Fruit fly (Drosophila melanogaster) whole organism, embryonic: ENCODE data around the gene CG15408.

Experiments
- Atf-2 ChIP-seq: fragments of 200-800 bp; sonication (Bioruptor generic); optimal IDR thresholded peaks from 2 replicates; lab custom pipeline; 2016; ENCODE audit warnings: missing biosample characterization, missing genetic modification characterization
- Atf3 ChIP-seq: fragments of 200-800 bp; sonication (Bioruptor generic); optimal IDR thresholded peaks from 3 replicates; lab custom pipeline; 2016; ENCODE audit warnings: missing biosample characterization, missing genetic modification characterization
- CG10979 ChIP-seq: fragments of 200-800 bp; sonication (Bioruptor generic); optimal IDR thresholded peaks from 2 replicates; lab custom pipeline; 2018; ENCODE audit warnings: missing biosample characterization, mild to moderate bottlenecking, missing genetic modification characterization, moderate library complexity
- CG12236 ChIP-seq: fragments of 200-800 bp; sonication (Bioruptor generic); optimal IDR thresholded peaks from 2 replicates; lab custom pipeline; 2016; ENCODE audit warnings: missing biosample characterization, missing genetic modification characterization
- CG13123 ChIP-seq: fragments of 200-800 bp; sonication (Bioruptor generic); optimal IDR thresholded peaks from 2 replicates; lab custom pipeline; 2016; ENCODE audit warnings: missing biosample characterization, missing genetic modification characterization
- CG14441 ChIP-seq: fragments of 200-800 bp; sonication (Bioruptor generic); IDR thresholded peaks from 2 replicates; pipeline ENCODE4 v1.3.6; 2022; ENCODE audit warnings: missing biosample characterization, missing genetic modification characterization
- CG17359 ChIP-seq: fragments of 200-800 bp; sonication (Bioruptor generic); optimal IDR thresholded peaks from 3 replicates; lab custom pipeline; 2018; ENCODE audit warnings: missing biosample characterization, mild to moderate bottlenecking, missing genetic modification characterization, moderate library complexity
- CG1792 ChIP-seq: fragments of 200-800 bp; sonication (Bioruptor generic); optimal IDR thresholded peaks from 2 replicates; lab custom pipeline; 2016; ENCODE audit warnings: missing biosample characterization, missing genetic modification characterization
- CG18011 ChIP-seq: fragments of 200-800 bp; sonication (Bioruptor generic); optimal IDR thresholded peaks from 2 replicates; lab custom pipeline; 2017; ENCODE audit warnings: missing biosample characterization, missing genetic modification characterization, mild to moderate bottlenecking, moderate library complexity, missing genotype
- CG2129 ChIP-seq: fragments of 200-800 bp; sonication (Bioruptor generic); IDR thresholded peaks from 2 replicates; pipeline ENCODE4 v1.3.6; 2022; ENCODE audit warnings: missing biosample characterization, missing genetic modification characterization; ENCODE audit not compliant: partially characterized antibody
- CG30403 ChIP-seq: fragments of 200-800 bp; sonication (Bioruptor generic); optimal IDR thresholded peaks from 3 replicates; lab custom pipeline; 2016; ENCODE audit warnings: missing biosample characterization, missing genetic modification characterization
- CG31224 ChIP-seq: fragments of 200-800 bp; sonication (Bioruptor generic); IDR thresholded peaks from 2 replicates; pipeline ENCODE4 v1.3.6; 2022; ENCODE audit warnings: missing biosample characterization, missing genetic modification characterization
- CG33557 ChIP-seq: fragments of 200-800 bp; sonication (Bioruptor generic); optimal IDR thresholded peaks from 2 replicates; lab custom pipeline; 2019; ENCODE audit warnings: missing biosample characterization, mild to moderate bottlenecking, missing genetic modification characterization, moderate library complexity
- CG5245 ChIP-seq: fragments of 200-800 bp; sonication (Bioruptor generic); optimal IDR thresholded peaks from 3 replicates; lab custom pipeline; 2016; ENCODE audit warnings: missing biosample characterization, missing genetic modification characterization
- CG8388 ChIP-seq: fragments of 200-800 bp; sonication (Bioruptor generic); optimal IDR thresholded peaks from 2 replicates; lab custom pipeline; 2019; ENCODE audit warnings: missing biosample characterization, mild to moderate bottlenecking, missing genetic modification characterization, moderate library complexity
- CG8924 ChIP-seq: fragments of 200-800 bp; optimal IDR thresholded peaks from 3 replicates; lab custom pipeline; 2019; ENCODE audit warnings: missing biosample characterization, mild to moderate bottlenecking, missing genetic modification characterization, moderate library complexity
- CG9876 ChIP-seq: fragments of 200-800 bp; sonication (Bioruptor generic); optimal IDR thresholded peaks from 2 replicates; lab custom pipeline; 2016; ENCODE audit warnings: missing biosample characterization, missing genetic modification characterization
- CG9932 ChIP-seq: fragments of 200-800 bp; sonication (Bioruptor generic); IDR thresholded peaks from 2 replicates; pipeline ENCODE4 v1.3.6; 2022; ENCODE audit warnings: missing biosample characterization, missing genetic modification characterization
- Camta ChIP-seq: fragments of 200-800 bp; sonication (Bioruptor generic); optimal IDR thresholded peaks from 2 replicates; lab custom pipeline; 2016; ENCODE audit warnings: missing biosample characterization, missing genetic modification characterization
- CrebB ChIP-seq: fragments of 200-800 bp; sonication (Bioruptor generic); optimal IDR thresholded peaks from 3 replicates; lab custom pipeline; 2018; ENCODE audit warnings: missing biosample characterization, mild to moderate bottlenecking, missing genetic modification characterization
- D ChIP-seq, 2 experiments: fragments of 200-800 bp in 1 of 2; fragments of >200 bp in 1 of 2; sonication (Bioruptor generic) in 1 of 2; optimal IDR thresholded peaks; 2 replicates in 1 of 2; 3 replicates in 1 of 2; lab custom pipeline; 2017; ENCODE audit warnings: mild to moderate bottlenecking in 1 of 2, missing biosample characterization in 1 of 2, missing genetic modification characterization in 1 of 2, missing genetic modification reagents in 1 of 2
- Dek ChIP-seq: fragments of 200-800 bp; sonication (Bioruptor generic); optimal IDR thresholded peaks from 3 replicates; lab custom pipeline; 2019; ENCODE audit warnings: missing biosample characterization, mild to moderate bottlenecking, missing genetic modification characterization, moderate library complexity
- Dip3 ChIP-seq: fragments of 200-800 bp; sonication (Bioruptor generic); optimal IDR thresholded peaks from 3 replicates; lab custom pipeline; 2016; ENCODE audit warnings: missing biosample characterization, missing genetic modification characterization
- E2f2 ChIP-seq: fragments of 200-800 bp; sonication (Bioruptor generic); IDR thresholded peaks from 2 replicates; pipeline ENCODE4 v1.3.6; 2022; ENCODE audit warnings: missing biosample characterization, missing genetic modification characterization
- Eip74EF ChIP-seq, 2 experiments: fragments of 200-800 bp in 1 of 2; fragments of >200 bp in 1 of 2; sonication (Bioruptor generic) in 1 of 2; optimal IDR thresholded peaks; 2 replicates each; lab custom pipeline; 2017 to 2019; ENCODE audit warnings: missing biosample characterization in 2 of 2, missing genetic modification characterization in 2 of 2, mild to moderate bottlenecking in 1 of 2, moderate library complexity in 1 of 2
- Fer3 ChIP-seq: fragments of 200-800 bp; sonication (Bioruptor generic); optimal IDR thresholded peaks from 2 replicates; lab custom pipeline; 2018; ENCODE audit warnings: missing biosample characterization, mild to moderate bottlenecking, missing genetic modification characterization, moderate library complexity
- HLH54F ChIP-seq: fragments of 200-800 bp; sonication (Bioruptor generic); optimal IDR thresholded peaks from 3 replicates; lab custom pipeline; 2016; ENCODE audit warnings: missing biosample characterization, missing genetic modification characterization
- Hr78 ChIP-seq, 2 experiments: fragments of 200-800 bp in 1 of 2; fragments of >200 bp in 1 of 2; sonication (Bioruptor generic) in 1 of 2; optimal IDR thresholded peaks; 2 replicates each; lab custom pipeline; 2017 to 2019; ENCODE audit warnings: missing biosample characterization in 2 of 2, missing genetic modification characterization in 2 of 2, mild to moderate bottlenecking in 1 of 2, moderate library complexity in 1 of 2
- Jarid2 ChIP-seq: fragments of 200-800 bp; sonication (Bioruptor generic); optimal IDR thresholded peaks from 3 replicates; lab custom pipeline; 2017; ENCODE audit warnings: mild to moderate bottlenecking, missing biosample characterization, missing genetic modification reagents, missing genetic modification characterization
- Mes4 ChIP-seq: fragments of 200-800 bp; sonication (Bioruptor generic); optimal IDR thresholded peaks from 2 replicates; lab custom pipeline; 2016; ENCODE audit warnings: missing biosample characterization, missing genetic modification characterization
- NC2β ChIP-seq: fragments of 200-800 bp; sonication (Bioruptor generic); optimal IDR thresholded peaks from 2 replicates; lab custom pipeline; 2016; ENCODE audit warnings: missing biosample characterization, missing genetic modification characterization
- Sox102F ChIP-seq: fragments of 200-800 bp; sonication (Bioruptor generic); optimal IDR thresholded peaks from 2 replicates; lab custom pipeline; 2018; ENCODE audit warnings: missing biosample characterization, mild to moderate bottlenecking, missing genetic modification characterization, moderate library complexity
- ase ChIP-seq: fragments of 200-800 bp; sonication (Bioruptor generic); IDR thresholded peaks from 3 replicates; pipeline ENCODE4 v1.3.6; 2022; ENCODE audit warnings: missing biosample characterization, missing genetic modification characterization
- croc ChIP-seq: fragments of 200-800 bp; sonication (Bioruptor generic); conservative IDR thresholded peaks from 3 replicates; pipeline ENCODE4 v1.3.6; 2022; ENCODE audit warnings: missing biosample characterization, missing genetic modification characterization
- cwo ChIP-seq: fragments of 200-800 bp; sonication (Bioruptor generic); optimal IDR thresholded peaks from 3 replicates; lab custom pipeline; 2017; ENCODE audit warnings: missing biosample characterization, missing genetic modification characterization, mild to moderate bottlenecking, moderate library complexity, missing genetic modification reagents
- dmrt11E ChIP-seq: fragments of 200-800 bp; sonication (Bioruptor generic); optimal IDR thresholded peaks from 3 replicates; lab custom pipeline; 2018; ENCODE audit warnings: missing biosample characterization, mild to moderate bottlenecking, missing genetic modification characterization, moderate library complexity
- esg ChIP-seq: fragments of 200-800 bp; sonication (Bioruptor generic); conservative IDR thresholded peaks from 2 replicates; pipeline ENCODE4 v1.3.6; 2022; ENCODE audit warnings: missing biosample characterization, missing genetic modification characterization
- hkb ChIP-seq, 2 experiments: fragments of 200-800 bp in 1 of 2; fragments of >200 bp in 1 of 2; sonication (Bioruptor generic) in 1 of 2; IDR thresholded peaks in 1 of 2; optimal IDR thresholded peaks in 1 of 2; 2 replicates each; pipeline versions ENCODE4 v1.3.6 to Lab custom; 2017 to 2022; ENCODE audit warnings: missing biosample characterization in 1 of 2, missing genetic modification characterization in 1 of 2
- kah ChIP-seq: fragments of 200-800 bp; sonication (Bioruptor generic); optimal IDR thresholded peaks from 2 replicates; lab custom pipeline; 2018; ENCODE audit warnings: missing biosample characterization, mild to moderate bottlenecking, missing genetic modification characterization
- luna ChIP-seq: fragments of 200-800 bp; sonication (Bioruptor generic); optimal IDR thresholded peaks from 2 replicates; lab custom pipeline; 2016; ENCODE audit warnings: missing biosample characterization, missing genetic modification characterization
- nom ChIP-seq: fragments of 200-800 bp; sonication (Bioruptor generic); optimal IDR thresholded peaks from 2 replicates; lab custom pipeline; 2017; ENCODE audit warnings: missing biosample characterization, missing genetic modification characterization, mild to moderate bottlenecking, moderate library complexity, missing genetic modification reagents
- oc ChIP-seq: fragments of 200-800 bp; sonication (Bioruptor generic); optimal IDR thresholded peaks from 2 replicates; lab custom pipeline; 2018; ENCODE audit warnings: missing biosample characterization, mild to moderate bottlenecking, missing genetic modification characterization, moderate library complexity
- pita ChIP-seq: fragments of 200-800 bp; sonication (Bioruptor generic); optimal IDR thresholded peaks from 2 replicates; lab custom pipeline; 2017; ENCODE audit warnings: missing biosample characterization, mild to moderate bottlenecking, missing genetic modification characterization
- sens ChIP-seq: fragments of 200-800 bp; sonication (Bioruptor generic); peaks from one replicate; lab custom pipeline; 2016; ENCODE audit warnings: missing biosample characterization, missing genetic modification characterization
- sima ChIP-seq: fragments of 200-800 bp; sonication (Bioruptor generic); optimal IDR thresholded peaks from 2 replicates; lab custom pipeline; 2016; ENCODE audit warnings: missing biosample characterization, missing genetic modification characterization
- sna ChIP-seq: fragments of 200-800 bp; sonication (Bioruptor generic); IDR thresholded peaks from 2 replicates; pipeline ENCODE4 v1.3.6; 2022; ENCODE audit warnings: missing biosample characterization, missing genetic modification characterization; ENCODE audit not compliant: partially characterized antibody
- stwl ChIP-seq: fragments of 200-800 bp; sonication (Bioruptor generic); optimal IDR thresholded peaks from 3 replicates; lab custom pipeline; 2018; ENCODE audit warnings: missing biosample characterization, mild to moderate bottlenecking, missing genetic modification characterization, moderate library complexity

The CG15408 gene

dm6 chr2L:3348146-3348747 lies 15.6 kb downstream of the CG15408 start (continued):
- TF ChIP-seq luna (GFP tag; lab: Kevin White, UChicago): no peak
- TF ChIP-seq nom (GFP tag; lab: Kevin White, UChicago): peak; percentile 79
- TF ChIP-seq oc: peak; percentile 85
- peak; percentile 18 for TF ChIP-seq HLH54F (GFP tag; lab: Kevin White, UChicago)
- peak; percentile 11 for TF ChIP-seq stwl (tag; lab: Kevin White, UChicago)
- TF ChIP-seq D (optimal IDR thresholded peaks at IDR 0.05; lab: Kevin White, UChicago): no peak
- peak; percentile 88 for TF ChIP-seq D (GFP tag; optimal IDR thresholded peaks at IDR 0.05; lab: Kevin White, UChicago)
- TF ChIP-seq CG2129 (GFP tag; lab: Robert Waterston, UW): no peak
- TF ChIP-seq sens (GFP tag; lab: Kevin White, UChicago): peak; percentile 97
- TF ChIP-seq Camta: peak; percentile 65
- TF ChIP-seq pita: no peak
- TF ChIP-seq Jarid2 (GFP tag; lab: Kevin White, UChicago): peak; percentile 50
- TF ChIP-seq Mes4: peak; percentile 61
- TF ChIP-seq CG1792 (GFP tag; lab: Kevin White, UChicago): peak; percentile 44
- TF ChIP-seq CG9876: no peak
- TF ChIP-seq Fer3 (tag; lab: Kevin White, UChicago): peak; percentile 65
- TF ChIP-seq CG10979 (tag; lab: Kevin White, UChicago): peak; percentile 88
- peak; percentile 66 for TF ChIP-seq NC2β (GFP tag; lab: Kevin White, UChicago)
- no peak for TF ChIP-seq CG13123 (GFP tag; lab: Kevin White, UChicago)
- peak; percentile 56 for TF ChIP-seq dmrt11E (tag; lab: Kevin White, UChicago)
- TF ChIP-seq CG5245 (GFP tag; lab: Kevin White, UChicago): peak; percentile 48
- TF ChIP-seq CG17359 (tag; lab: Kevin White, UChicago): peak; percentile 93
- peak; percentile 57; the same call in 1 of the 2 replicates for TF ChIP-seq sna (GFP tag; lab: Robert Waterston, UW)
- TF ChIP-seq hkb (optimal IDR thresholded peaks at IDR 0.05; lab: Kevin White, UChicago): no peak
- peak; percentile 91 for TF ChIP-seq hkb (GFP tag; IDR thresholded peaks at IDR 0.05; lab: Robert Waterston, UW)
- TF ChIP-seq ase (GFP tag; lab: Robert Waterston, UW): peak; percentile 95
- TF ChIP-seq kah (GFP tag; lab: Kevin White, UChicago): peak; percentile 72
- TF ChIP-seq Atf3 (GFP tag; lab: Kevin White, UChicago): peak; percentile 69
- 0 out of 2 replicates have a peak, but pooled peaks have one; percentile 13 for TF ChIP-seq CG31224 (GFP tag; lab: Robert Waterston, UW)
- peak; percentile 42 for TF ChIP-seq CG12236 (GFP tag; lab: Kevin White, UChicago)
- no peak for TF ChIP-seq CG9932
- TF ChIP-seq CG8924 (tag; lab: Kevin White, UChicago): peak; percentile 78
- TF ChIP-seq CG30403 (GFP tag; lab: Kevin White, UChicago): peak; percentile 75
- TF ChIP-seq Dek (tag; lab: Kevin White, UChicago): peak; percentile 47
- peak; percentile 81 for TF ChIP-seq esg
- peak; percentile 10 for TF ChIP-seq CG18011
- no peak for TF ChIP-seq CG33557 (GFP tag; lab: Kevin White, UChicago)
- peak; percentile 79 for TF ChIP-seq CG8388 (GFP tag; lab: Kevin White, UChicago)
- TF ChIP-seq Atf-2 (GFP tag; lab: Kevin White, UChicago): peak; percentile 63
- TF ChIP-seq cwo: peak; percentile 56
- TF ChIP-seq sima (GFP tag; lab: Kevin White, UChicago): no peak
- peak in 1 of 2 experiments; percentile 75 for TF ChIP-seq Eip74EF (GFP tag; optimal IDR thresholded peaks at IDR 0.05; lab: Kevin White, UChicago)
- peak; percentile 6 for TF ChIP-seq Dip3 (GFP tag; lab: Kevin White, UChicago)
- peak; percentile 92 for TF ChIP-seq CG14441
- peak; percentile 95 for TF ChIP-seq Sox102F (GFP tag; lab: Kevin White, UChicago)
- peak; percentile 37 for TF ChIP-seq CrebB
- peak; percentile 92 for TF ChIP-seq croc (GFP tag; lab: Robert Waterston, UW)
- no peak for TF ChIP-seq Hr78 (GFP tag; optimal IDR thresholded peaks at IDR 0.05; lab: Kevin White, UChicago)
- peak; percentile 68; the same call in 1 of the 2 replicates for TF ChIP-seq E2f2
